Fruit fly (Drosophila melanogaster): ENCODE data around the gene Oscillin.

Gene Oscillin

DNA sequence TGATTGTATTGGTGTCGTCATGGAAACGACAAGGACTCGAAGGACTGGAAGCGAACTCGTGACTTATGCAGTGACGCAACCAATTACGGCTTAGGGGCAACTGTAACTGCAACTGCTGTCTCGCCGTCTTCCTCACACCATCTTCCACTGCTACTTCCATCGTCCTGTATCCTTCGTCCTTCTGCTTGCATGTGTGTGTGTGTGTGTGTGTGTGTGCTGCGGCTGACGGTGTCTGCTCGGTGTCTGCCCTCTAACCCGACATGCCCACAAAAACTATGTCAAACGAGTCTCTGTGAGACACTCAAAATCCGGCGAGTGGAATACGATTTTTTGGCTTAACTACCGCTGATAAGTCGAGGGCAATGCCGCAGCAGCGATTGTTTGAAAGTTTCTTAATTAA, 47.0 kb downstream of the Oscillin start:
- TF ChIP-seq pad (GFP tag; optimal IDR thresholded peaks at IDR 0.05) = no peak
- no peak for TF ChIP-seq tj (GFP tag; optimal IDR thresholded peaks at IDR 0.05)
- TF ChIP-seq Crg-1 (GFP tag; optimal IDR thresholded peaks at IDR 0.05) = no peak
- TF ChIP-seq CG12768 (GFP tag; optimal IDR thresholded peaks at IDR 0.05) = no peak
- no peak for TF ChIP-seq kay (GFP tag; ENCODE audit: borderline replicate concordance)
- TF ChIP-seq CG14711 (tag; optimal IDR thresholded peaks at IDR 0.05) = no peak
- no peak for TF ChIP-seq CG11617 (GFP tag; optimal IDR thresholded peaks at IDR 0.05)
- no peak for TF ChIP-seq CG7045 (GFP tag; optimal IDR thresholded peaks at IDR 0.05)
- no peak for TF ChIP-seq Hr96 (GFP tag; optimal IDR thresholded peaks at IDR 0.05)
- TF ChIP-seq ovo (GFP tag; optimal IDR thresholded peaks at IDR 0.05) = no peak

DNA sequence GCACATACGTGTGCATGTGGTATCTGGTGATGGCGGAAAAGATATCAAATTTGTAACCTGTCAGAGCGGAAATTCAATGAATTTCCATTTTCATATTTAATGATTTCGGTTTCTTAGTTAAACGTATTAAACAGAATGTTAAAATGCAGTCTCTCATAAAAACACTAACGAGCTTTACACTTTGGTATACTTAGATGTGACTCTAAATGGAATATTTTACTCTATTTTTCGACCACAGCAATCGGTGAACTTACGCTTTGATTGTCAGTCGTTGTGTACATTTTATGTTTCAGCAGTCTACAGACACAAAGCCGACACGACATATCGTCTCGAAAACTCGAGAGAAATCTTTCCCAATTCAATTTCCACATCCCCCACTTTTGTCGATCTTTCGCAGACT, 49.6 kb downstream of the Oscillin start, which contains the start of gene CG18266:
TSS of gene CG18266 (plus strand) at position 301 of the 400 bp plus-strand sequence.
- TF ChIP-seq bab1 (GFP tag; optimal IDR thresholded peaks at IDR 0.05) (no peak), tj (GFP tag; optimal IDR thresholded peaks at IDR 0.05) (no peak), toe (GFP tag; optimal IDR thresholded peaks at IDR 0.05) (no peak), CG11617 (GFP tag; optimal IDR thresholded peaks at IDR 0.05) (no peak), cic (GFP tag; optimal IDR thresholded peaks at IDR 0.05) (no peak)
